Worm (Caenorhabditis elegans) whole organism, early embryonic: ENCODE results near the gene oac-12.

ENCODE experiments used
- B0310.2 ChIP-seq: sonication (generic microtip); optimal IDR thresholded peaks from 2 replicates; lab custom pipeline; 2016; ENCODE audit warnings: mild to moderate bottlenecking, missing genetic modification characterization, missing compliant biosample characterization
- F13C5.2 ChIP-seq: sonication (generic microtip); optimal IDR thresholded peaks from 2 replicates; lab custom pipeline; 2017; ENCODE audit warnings: mild to moderate bottlenecking, missing genetic modification characterization, inconsistent platforms, missing compliant biosample characterization
- ama-1 ChIP-seq: fragments of 150-350 bp; optimal IDR thresholded peaks from 2 replicates; lab custom pipeline; 2014
- ceh-13 ChIP-seq: fragments of 200-800 bp; sonication (Bioruptor generic); optimal IDR thresholded peaks from 2 replicates; lab custom pipeline; 2018; ENCODE audit warnings: mild to moderate bottlenecking, missing genetic modification characterization, missing compliant biosample characterization
- ceh-36 ChIP-seq: sonication (generic microtip); optimal IDR thresholded peaks from 2 replicates; lab custom pipeline; 2016; ENCODE audit warnings: missing genetic modification characterization, inconsistent platforms, missing compliant biosample characterization
- ets-7 ChIP-seq: sonication (generic microtip); optimal IDR thresholded peaks from 2 replicates; lab custom pipeline; 2016; ENCODE audit warnings: missing genotype, missing genetic modification characterization, missing compliant biosample characterization
- flt-1 ChIP-seq: fragments of 200-800 bp; sonication (Bioruptor generic); IDR thresholded peaks from 2 replicates; pipeline ENCODE4 v1.3.6; 2022; ENCODE audit warnings: missing genetic modification characterization, missing compliant biosample characterization
- hmbx-1 ChIP-seq: sonication (generic microtip); optimal IDR thresholded peaks from 2 replicates; lab custom pipeline; 2016; ENCODE audit warnings: mild to moderate bottlenecking, missing genetic modification characterization, missing compliant biosample characterization
- scrt-1 ChIP-seq: fragments of 200-800 bp; sonication (Bioruptor generic); IDR thresholded peaks from 2 replicates; pipeline ENCODE4 v1.3.6; 2022; ENCODE audit warnings: missing genetic modification characterization, missing compliant biosample characterization
- tbx-11 ChIP-seq: fragments of 200-800 bp; sonication (Bioruptor generic); IDR thresholded peaks from 2 replicates; pipeline ENCODE4 v1.3.6; 2022; ENCODE audit warnings: missing genetic modification characterization, missing compliant biosample characterization
- tbx-37 ChIP-seq: fragments of 200-800 bp; sonication (Bioruptor generic); conservative IDR thresholded peaks from 2 replicates; pipeline ENCODE4 v1.3.6; 2022; ENCODE audit warnings: missing genetic modification reagents, missing genetic modification characterization, missing compliant biosample characterization

- TF ChIP-seq ets-7 (tag; lab: Kevin White, UChicago), result no peak
- no peak for TF ChIP-seq ama-1 (lab: Kevin White, UChicago)
- no peak for TF ChIP-seq flt-1 (GFP tag; lab: Robert Waterston, UW)
- TF ChIP-seq B0310.2 (tag; lab: Kevin White, UChicago), result no peak
- TF ChIP-seq ceh-36 (tag; lab: Kevin White, UChicago), result no peak
- no peak for TF ChIP-seq scrt-1 (GFP tag; lab: Robert Waterston, UW)
- TF ChIP-seq hmbx-1, result no peak
- no peak for TF ChIP-seq F13C5.2
- no peak for TF ChIP-seq tbx-11
- no peak for TF ChIP-seq ceh-13
- no peak for TF ChIP-seq tbx-37 (GFP tag; lab: Robert Waterston, UW)
These were observed 26.8 kb upstream of the oac-12 start for ce11 chrV:4359127-4359526.
